Comparison of ENCODE assay signal across 1 worm cellular context in genomic region chrV:8592691-8593307, ce11.
TF ChIP-seq lines count a peak whose summit lies in the region.

No protein-coding gene starts in this region.

TF ChIP-seq in whole organism, L3 larva, 47 proteins besides CTCF, POLR2A, EP300 and RAD21 (continued from another document):
- TF ChIP-seq daf-12 (tag; optimal IDR thresholded peaks at IDR 0.05; lab: Kevin White, UChicago): no peak
- TF ChIP-seq R02D3.7 (tag; optimal IDR thresholded peaks at IDR 0.05; lab: Kevin White, UChicago): no peak
TF ChIP-seq in whole organism, L3 larva: peak in this region for 4.
